Worm (Caenorhabditis elegans) whole organism, L1 larva: Measurements from ENCODE around the gene clc-10.
"Not testable (repeated sequence)": the region's sequence is repeated elsewhere in the genome, so short reads cannot be mapped to it uniquely, and the experiment has no call there.

Source experiments
- sptf-1 ChIP-seq: fragments of 150-350 bp; optimal IDR thresholded peaks from 2 replicates; lab custom pipeline; 2014; ENCODE audit warnings: missing biosample characterization, missing genetic modification characterization
- unc-98 ChIP-seq: fragments of 200-800 bp; sonication (Bioruptor generic); IDR thresholded peaks from 2 replicates; pipeline ENCODE4 v1.3.6; 2022; ENCODE audit warnings: missing genetic modification characterization, missing compliant biosample characterization

- TF ChIP-seq unc-98 (GFP tag; lab: Robert Waterston, UW); sptf-1 (tag; lab: Kevin White, UChicago): not testable (repeated sequence)
Measured at ce11 chrIII:6013027-6013426, 43.8 kb upstream of the clc-10 start.
